Worm (Caenorhabditis elegans): ENCODE results near the gene nhr-275.

ce11 chrV:2285107-2285506, 18.2 kb upstream of the nhr-275 start, which contains the start of gene nhr-227:
- TF ChIP-seq nhr-12 (tag; optimal IDR thresholded peaks at IDR 0.05) = no peak
- TF ChIP-seq vab-15 (tag; optimal IDR thresholded peaks at IDR 0.05) = no peak
- TF ChIP-seq dpl-1 (GFP tag; optimal IDR thresholded peaks at IDR 0.05) = no peak
- no peak for TF ChIP-seq nhr-77 (tag; optimal IDR thresholded peaks at IDR 0.05)
- TF ChIP-seq nhr-28 (tag; optimal IDR thresholded peaks at IDR 0.05) = no peak
